Fruit fly (Drosophila melanogaster): ENCODE results near the gene cal1.

cal1 gene

DNA sequence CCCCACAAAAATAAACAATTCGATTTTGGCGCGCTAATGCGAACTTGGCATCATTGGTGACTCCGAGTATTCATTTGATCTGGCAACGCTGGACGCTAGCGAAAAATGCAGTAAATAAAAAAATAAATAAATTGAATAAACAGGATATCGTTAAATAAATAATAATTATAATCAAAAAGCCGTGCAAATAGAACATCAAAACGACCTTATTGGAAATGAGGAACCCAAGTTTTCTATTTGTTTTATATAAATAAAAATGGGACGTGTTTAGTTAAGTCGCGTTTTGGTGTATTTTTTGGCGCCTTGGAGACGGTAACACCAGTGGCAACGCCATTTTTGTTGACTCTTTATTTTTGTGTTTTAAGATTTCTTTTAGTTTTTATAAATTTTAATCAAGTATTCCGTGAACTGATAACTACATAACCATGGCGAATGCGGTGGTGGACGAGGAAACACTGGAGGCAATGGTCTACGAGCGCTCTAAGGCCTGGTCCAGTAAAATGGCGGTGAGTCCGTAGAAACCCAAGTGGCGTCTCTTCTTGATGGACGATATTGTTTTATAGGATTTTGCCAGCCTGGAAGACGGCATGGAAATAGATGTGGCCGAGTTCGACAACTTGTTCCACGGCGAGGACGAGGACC, at the start of gene cal1:
Gene cal1 (plus strand): TSS at position 304 of the 642 bp plus-strand sequence.
- TF ChIP-seq CG34406 (GFP tag; optimal IDR thresholded peaks at IDR 0.05), result no peak
- TF ChIP-seq fkh (GFP tag; optimal IDR thresholded peaks at IDR 0.05), result peak; percentile 94
- no peak for TF ChIP-seq OdsH (GFP tag; optimal IDR thresholded peaks at IDR 0.05)
- peak; percentile 100 for TF ChIP-seq CG6808 (GFP tag; optimal IDR thresholded peaks at IDR 0.05)

DNA sequence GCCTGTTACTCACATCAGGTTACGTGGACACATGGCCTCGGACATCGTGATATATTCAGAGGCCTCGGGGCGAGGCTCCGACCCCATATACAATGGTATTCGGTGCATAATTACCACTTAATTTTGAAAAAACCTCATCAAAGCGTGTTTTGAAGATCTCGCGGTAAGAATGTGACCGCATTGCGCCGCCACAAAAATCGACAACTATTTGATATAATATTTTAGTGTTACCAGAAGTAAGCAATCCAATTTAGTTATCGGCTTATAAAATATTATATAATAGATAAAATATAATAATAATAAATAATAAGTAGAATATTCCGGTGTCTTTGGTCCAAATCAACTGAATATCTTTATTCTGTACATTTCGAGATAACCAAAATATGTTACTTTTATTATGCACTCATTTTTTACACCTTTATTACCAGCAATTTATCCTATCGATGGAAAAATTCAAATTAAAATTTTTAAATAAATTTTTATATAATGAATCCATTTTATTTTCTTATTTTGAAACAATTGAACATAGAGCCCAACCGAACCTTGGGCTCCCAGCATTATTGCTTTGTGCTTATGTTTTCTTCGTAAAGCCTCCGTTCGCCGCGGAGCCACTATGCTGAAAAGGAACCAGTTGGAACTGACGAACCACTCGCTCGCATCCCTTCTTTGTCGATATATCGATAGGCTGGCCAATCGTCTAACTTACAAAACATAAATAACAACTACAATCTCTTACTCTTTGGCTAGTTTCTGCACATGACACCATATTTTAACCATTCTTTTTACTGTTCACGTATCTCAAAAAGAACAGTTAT, 47.9 kb upstream of the cal1 start, which contains the start of the genes CG18213 and Trm7-32:
Gene CG18213 (minus strand): TSS at position 211 of the 815 bp plus-strand sequence.
Gene Trm7-32 (plus strand): TSS at position 690 of the 815 bp plus-strand sequence.
- no peak for TF ChIP-seq Ets21C (GFP tag; optimal IDR thresholded peaks at IDR 0.05)
- TF ChIP-seq CG16779 (tag; optimal IDR thresholded peaks at IDR 0.05), result no peak
- peak; percentile 15 for TF ChIP-seq esn (GFP tag; optimal IDR thresholded peaks at IDR 0.05)
- TF ChIP-seq salr (GFP tag; optimal IDR thresholded peaks at IDR 0.05), result no peak
- TF ChIP-seq CG31627 (GFP tag; optimal IDR thresholded peaks at IDR 0.05), result no peak
- no peak for TF ChIP-seq CG8119 (GFP tag; IDR thresholded peaks at IDR 0.05)
- no peak for TF ChIP-seq Hr39 (GFP tag; optimal IDR thresholded peaks at IDR 0.05)
- TF ChIP-seq Lpt (GFP tag; optimal IDR thresholded peaks at IDR 0.05), result no peak
- no peak for TF ChIP-seq Hr38 (GFP tag; optimal IDR thresholded peaks at IDR 0.05)
- TF ChIP-seq CG7368 (GFP tag; optimal IDR thresholded peaks at IDR 0.05), result no peak
- no peak for TF ChIP-seq dsx (GFP tag; optimal IDR thresholded peaks at IDR 0.05; ENCODE audit: poor library complexity, severe bottlenecking)
- peak; percentile 27 for TF ChIP-seq achi (GFP tag; optimal IDR thresholded peaks at IDR 0.05)
- TF ChIP-seq CG10631 (GFP tag; optimal IDR thresholded peaks at IDR 0.05), result peak; percentile 38
- TF ChIP-seq CG34406 (GFP tag; optimal IDR thresholded peaks at IDR 0.05), result no peak
- no peak for TF ChIP-seq CG11294 (GFP tag; IDR thresholded peaks at IDR 0.05)

DNA sequence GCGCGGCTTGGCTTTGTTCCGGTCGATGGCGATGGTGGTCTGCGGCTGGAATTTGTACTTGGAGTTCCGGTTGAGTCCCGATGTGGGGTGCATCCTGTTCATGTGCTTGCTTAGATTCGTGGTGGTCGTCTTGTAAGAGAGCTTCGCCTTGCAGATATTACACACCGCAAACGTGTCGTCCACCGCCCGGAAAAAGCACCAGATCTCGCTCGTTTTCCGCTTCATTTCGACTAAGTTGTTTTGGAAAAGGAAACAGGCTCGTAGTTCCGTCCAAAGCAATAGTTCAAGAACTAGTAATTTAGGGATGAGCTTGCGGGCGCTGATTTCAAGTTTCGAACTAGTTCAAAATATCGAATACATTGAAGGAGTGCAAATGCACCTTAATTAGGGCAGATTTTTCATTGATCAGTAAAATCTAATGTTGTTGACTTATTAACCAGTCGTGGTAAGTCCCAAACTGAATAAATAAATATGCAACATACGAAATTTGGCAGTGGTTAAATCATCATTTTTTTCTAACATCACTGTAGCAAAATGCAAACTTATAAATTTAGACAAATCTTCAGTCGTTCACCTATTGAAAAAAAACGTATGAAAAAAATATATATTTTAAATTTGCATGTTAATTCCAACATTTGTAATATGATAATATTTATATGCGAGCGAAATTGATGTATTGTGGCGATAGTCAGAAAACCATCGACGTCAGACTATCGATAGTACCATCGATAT, 45.1 kb upstream of the cal1 start, which contains the start of the genes bdwf and Patr-1:
Gene bdwf (minus strand): TSS at position 299 of the 732 bp plus-strand sequence.
Gene Patr-1 (plus strand): TSS at position 727 of the 732 bp plus-strand sequence.
- TF ChIP-seq Smox (GFP tag; optimal IDR thresholded peaks at IDR 0.05) (no peak), CG16779 (tag; optimal IDR thresholded peaks at IDR 0.05) (no peak), CG6792 (GFP tag; optimal IDR thresholded peaks at IDR 0.05) (no peak), Ets96B (tag; optimal IDR thresholded peaks at IDR 0.05) (no peak), acj6 (GFP tag; optimal IDR thresholded peaks at IDR 0.05) (no peak), CG11902 (GFP tag; optimal IDR thresholded peaks at IDR 0.05) (no peak), fd85E (GFP tag; optimal IDR thresholded peaks at IDR 0.05) (no peak), fd59A (GFP tag; optimal IDR thresholded peaks at IDR 0.05) (no peak), dsx (GFP tag; optimal IDR thresholded peaks at IDR 0.05; ENCODE audit: poor library complexity, severe bottlenecking) (no peak), CG10631 (GFP tag; optimal IDR thresholded peaks at IDR 0.05) (peak; percentile 54), CG6276 (GFP tag; optimal IDR thresholded peaks at IDR 0.05) (no peak), Hr38 (GFP tag; optimal IDR thresholded peaks at IDR 0.05) (no peak), pdm3 (GFP tag; optimal IDR thresholded peaks at IDR 0.05) (no peak), CG3032 (tag; optimal IDR thresholded peaks at IDR 0.05) (peak; percentile 24), CG15336 (GFP tag; IDR thresholded peaks at IDR 0.05) (no peak), Lpt (GFP tag; optimal IDR thresholded peaks at IDR 0.05) (no peak), CG1621 (tag; optimal IDR thresholded peaks at IDR 0.05) (no peak), CG6854 (GFP tag; optimal IDR thresholded peaks at IDR 0.05) (no peak), eg (GFP tag; IDR thresholded peaks at IDR 0.05) (no peak), CG4318 (GFP tag; optimal IDR thresholded peaks at IDR 0.05) (no peak), dac (GFP tag; optimal IDR thresholded peaks at IDR 0.05) (no peak), Sox15 (GFP tag; optimal IDR thresholded peaks at IDR 0.05) (no peak), CG6163 (GFP tag; IDR thresholded peaks at IDR 0.05) (no peak), CG9139 (GFP tag; optimal IDR thresholded peaks at IDR 0.05) (no peak), svp (GFP tag) (no peak), achi (GFP tag; optimal IDR thresholded peaks at IDR 0.05) (peak; percentile 99), Sox102F (GFP tag; optimal IDR thresholded peaks at IDR 0.05) (no peak), lz (GFP tag; optimal IDR thresholded peaks at IDR 0.05) (no peak), CG8119 (GFP tag; IDR thresholded peaks at IDR 0.05) (no peak), fkh (GFP tag; optimal IDR thresholded peaks at IDR 0.05) (no peak), Eip93F (GFP tag; optimal IDR thresholded peaks at IDR 0.05) (no peak), Blimp-1 (GFP tag; optimal IDR thresholded peaks at IDR 0.05) (no peak), Sox14 (GFP tag; optimal IDR thresholded peaks at IDR 0.05) (peak; percentile 29), CG11294 (GFP tag; IDR thresholded peaks at IDR 0.05) (no peak)

Measured in whole organism, prepupa.